Fruit fly (Drosophila melanogaster): Measurements from ENCODE around the gene Npc2c.

The Npc2c gene

dm6 chr3R:10053559-10053958 is 6.5 kb upstream of the Npc2c start (continued):
- no peak for TF ChIP-seq kah (GFP tag; optimal IDR thresholded peaks at IDR 0.05)
- no peak for TF ChIP-seq MBD-R2 (GFP tag; IDR thresholded peaks at IDR 0.05)
- peak; percentile 33 for TF ChIP-seq CG11504 (tag; optimal IDR thresholded peaks at IDR 0.05)
- no peak for TF ChIP-seq HHEX (GFP tag; optimal IDR thresholded peaks at IDR 0.05)
- TF ChIP-seq fd102C (GFP tag; optimal IDR thresholded peaks at IDR 0.05) = no peak
- TF ChIP-seq CG7928 (GFP tag; optimal IDR thresholded peaks at IDR 0.05) = no peak
- no peak for TF ChIP-seq CG11085 (GFP tag; IDR thresholded peaks at IDR 0.05)
- TF ChIP-seq Opbp (GFP tag; IDR thresholded peaks at IDR 0.05; ENCODE audit: partially characterized antibody) = no peak
- TF ChIP-seq Myb (GFP tag; optimal IDR thresholded peaks at IDR 0.05) = peak; percentile 42
- TF ChIP-seq mirr (GFP tag; optimal IDR thresholded peaks at IDR 0.05) = peak; percentile 4
- no peak for TF ChIP-seq CG8944 (GFP tag; optimal IDR thresholded peaks at IDR 0.05)
- no peak for TF ChIP-seq CG30403 (GFP tag; optimal IDR thresholded peaks at IDR 0.05)
- no peak for TF ChIP-seq gcm (GFP tag; optimal IDR thresholded peaks at IDR 0.05)
- TF ChIP-seq CG18011 (GFP tag; optimal IDR thresholded peaks at IDR 0.05) = no peak
- no peak for TF ChIP-seq cato (GFP tag; optimal IDR thresholded peaks at IDR 0.05; ENCODE audit: borderline replicate concordance)
- no peak for TF ChIP-seq gt (GFP tag; IDR thresholded peaks at IDR 0.05)
- TF ChIP-seq br (optimal IDR thresholded peaks at IDR 0.05) = no peak
- peak; percentile 59 for TF ChIP-seq ssp (GFP tag; IDR thresholded peaks at IDR 0.05)
- TF ChIP-seq CG8478 (optimal IDR thresholded peaks at IDR 0.05) = no peak
- TF ChIP-seq Dll (GFP tag; IDR thresholded peaks at IDR 0.05; ENCODE audit: partially characterized antibody) = no peak
- no peak for TF ChIP-seq CG2875 (GFP tag; optimal IDR thresholded peaks at IDR 0.05)
- no peak for TF ChIP-seq vfl (GFP tag; optimal IDR thresholded peaks at IDR 0.05)
- TF ChIP-seq lmd (GFP tag; IDR thresholded peaks at IDR 0.05) = no peak
- TF ChIP-seq CG34422 (GFP tag; IDR thresholded peaks at IDR 0.05) = no peak
- no peak for TF ChIP-seq CG13624 (GFP tag; optimal IDR thresholded peaks at IDR 0.05)
- no peak for TF ChIP-seq CG2678 (tag; optimal IDR thresholded peaks at IDR 0.05)
- no peak for TF ChIP-seq Six4 (GFP tag; optimal IDR thresholded peaks at IDR 0.05)
- TF ChIP-seq CrebB (tag; optimal IDR thresholded peaks at IDR 0.05) = no peak
- TF ChIP-seq CG12744 (GFP tag; optimal IDR thresholded peaks at IDR 0.05) = no peak
- TF ChIP-seq CG2712 (tag; optimal IDR thresholded peaks at IDR 0.05) = no peak
- TF ChIP-seq Hmr (GFP tag; optimal IDR thresholded peaks at IDR 0.05) = peak; percentile 7
- TF ChIP-seq Stat92E (GFP tag; optimal IDR thresholded peaks at IDR 0.05) = no peak
- TF ChIP-seq Pdp1 (GFP tag; optimal IDR thresholded peaks at IDR 0.05) = no peak
- no peak for TF ChIP-seq Hey (tag; optimal IDR thresholded peaks at IDR 0.05)
- TF ChIP-seq CG31365 (tag; optimal IDR thresholded peaks at IDR 0.05) = no peak
- TF ChIP-seq CG14860 (GFP tag; IDR thresholded peaks at IDR 0.05; ENCODE audit: partially characterized antibody) = no peak
- TF ChIP-seq Usf (GFP tag; optimal IDR thresholded peaks at IDR 0.05) = no peak
- no peak for TF ChIP-seq insv (GFP tag; optimal IDR thresholded peaks at IDR 0.05)
- no peak for TF ChIP-seq CG13296 (GFP tag; optimal IDR thresholded peaks at IDR 0.05)
- no peak for TF ChIP-seq CG11696 (GFP tag; IDR thresholded peaks at IDR 0.05)
- TF ChIP-seq otp (GFP tag; IDR thresholded peaks at IDR 0.05) = no peak
- no peak for TF ChIP-seq seq (GFP tag; IDR thresholded peaks at IDR 0.05)
- no peak for TF ChIP-seq CG3847 (GFP tag; IDR thresholded peaks at IDR 0.05)
- TF ChIP-seq D19B (GFP tag; optimal IDR thresholded peaks at IDR 0.05) = no peak
- no peak for TF ChIP-seq Ssrp (tag; optimal IDR thresholded peaks at IDR 0.05)
- 0 out of 2 replicates have a peak, but pooled peaks have one; percentile 5 for TF ChIP-seq Rfx (GFP tag; IDR thresholded peaks at IDR 0.05)
- no peak for TF ChIP-seq Tbp (GFP tag; optimal IDR thresholded peaks at IDR 0.05)
- TF ChIP-seq sima (GFP tag; optimal IDR thresholded peaks at IDR 0.05) = no peak
- 0 out of 3 replicates have a peak, but pooled peaks have one; percentile 61 for TF ChIP-seq CG2199 (GFP tag; IDR thresholded peaks at IDR 0.05)
- no peak for TF ChIP-seq CG9817 (tag; optimal IDR thresholded peaks at IDR 0.05)
- TF ChIP-seq CG7372 (GFP tag; IDR thresholded peaks at IDR 0.05) = no peak
- no peak for TF ChIP-seq CG14441 (GFP tag; IDR thresholded peaks at IDR 0.05)

Data from whole organism, embryonic.